Worm (Caenorhabditis elegans) whole organism, L3 larva: ENCODE measurements around the gene nfki-1.
A peak's percentile ranks its signal among the peaks of the same experiment; 100 is the strongest.

Experiments
- R02D3.7 ChIP-seq: fragments of 150-350 bp; optimal IDR thresholded peaks from 2 replicates; lab custom pipeline; 2014; ENCODE audit warnings: missing biosample characterization, missing genetic modification characterization
- ceh-16 ChIP-seq: sonication (generic microtip); optimal IDR thresholded peaks from 2 replicates; lab custom pipeline; 2017; ENCODE audit warnings: missing biosample characterization, missing genetic modification characterization
- ceh-9 ChIP-seq: sonication (generic microtip); optimal IDR thresholded peaks from 2 replicates; lab custom pipeline; 2018; ENCODE audit warnings: missing biosample characterization, missing genetic modification characterization
- egl-27 ChIP-seq: sonication (generic microtip); optimal IDR thresholded peaks from 4 replicates; lab custom pipeline; 2017; ENCODE audit warnings: missing biosample characterization, missing genetic modification reagents, missing genetic modification characterization
- egl-5 ChIP-seq: fragments of 150-350 bp; optimal IDR thresholded peaks from 2 replicates; lab custom pipeline; 2017; ENCODE audit warnings: missing biosample characterization, missing genetic modification reagents, missing genetic modification characterization, inconsistent platforms
- elt-1 ChIP-seq: fragments of 150-350 bp; optimal IDR thresholded peaks from 2 replicates; lab custom pipeline; 2014; ENCODE audit warnings: missing biosample characterization, missing genetic modification characterization
- elt-2 ChIP-seq: sonication (generic microtip); optimal IDR thresholded peaks from 2 replicates; lab custom pipeline; 2016; ENCODE audit warnings: missing genetic modification reagents, mild to moderate bottlenecking, missing genetic modification characterization, missing compliant biosample characterization
- elt-3 ChIP-seq, 3 experiments: fragments of 150-350 bp in 1 of 3; sonication (generic microtip) in 2 of 3; optimal IDR thresholded peaks; 2 replicates in 2 of 3; 4 replicates in 1 of 3; lab custom pipeline; 2014 to 2017; ENCODE audit warnings: missing biosample characterization in 3 of 3, missing genetic modification characterization in 3 of 3
- fkh-10 ChIP-seq: sonication (generic microtip); optimal IDR thresholded peaks from 2 replicates; lab custom pipeline; 2017; ENCODE audit warnings: missing biosample characterization, missing genetic modification reagents, missing genetic modification characterization
- fkh-2 ChIP-seq: fragments of 150-350 bp; optimal IDR thresholded peaks from 2 replicates; lab custom pipeline; 2014; ENCODE audit warnings: missing biosample characterization, missing genetic modification reagents, missing genetic modification characterization
- fos-1 ChIP-seq: fragments of 150-350 bp; optimal IDR thresholded peaks from 2 replicates; lab custom pipeline; 2014; ENCODE audit warnings: missing biosample characterization, missing genetic modification characterization
- hmg-11 ChIP-seq: sonication (generic microtip); optimal IDR thresholded peaks from 2 replicates; lab custom pipeline; 2016; ENCODE audit warnings: missing genetic modification characterization, missing compliant biosample characterization
- jun-1 ChIP-seq: fragments of 150-350 bp; optimal IDR thresholded peaks from 2 replicates; lab custom pipeline; 2014; ENCODE audit warnings: missing biosample characterization, missing genetic modification reagents, missing genetic modification characterization
- lin-15B ChIP-seq: fragments of 150-350 bp; optimal IDR thresholded peaks from 2 replicates; lab custom pipeline; 2014; ENCODE audit warnings: missing biosample characterization, missing genetic modification characterization
- lin-39 ChIP-seq: fragments of 150-350 bp; optimal IDR thresholded peaks from 2 replicates; lab custom pipeline; 2018; ENCODE audit warnings: missing biosample characterization, missing genetic modification reagents, missing genetic modification characterization
- mdl-1 ChIP-seq: fragments of 150-350 bp; optimal IDR thresholded peaks from 2 replicates; lab custom pipeline; 2014; ENCODE audit warnings: missing biosample characterization, missing genetic modification characterization
- mml-1 ChIP-seq: fragments of 150-350 bp; sonication (generic microtip); optimal IDR thresholded peaks from 3 replicates; lab custom pipeline; 2014; ENCODE audit warnings: missing biosample characterization, missing genetic modification characterization
- nfya-1 ChIP-seq: sonication (generic microtip); optimal IDR thresholded peaks from 2 replicates; lab custom pipeline; 2017; ENCODE audit warnings: missing genetic modification characterization, mild to moderate bottlenecking, missing compliant biosample characterization, antibody characterized with exemption, moderate library complexity; ENCODE audit not compliant: insufficient read depth
- nhr-11 ChIP-seq: fragments of 150-350 bp; optimal IDR thresholded peaks from 2 replicates; lab custom pipeline; 2014; ENCODE audit warnings: missing biosample characterization, missing genetic modification characterization
- nhr-12 ChIP-seq: fragments of 150-350 bp; optimal IDR thresholded peaks from 2 replicates; lab custom pipeline; 2014; ENCODE audit warnings: missing biosample characterization, missing genetic modification characterization
- nhr-23 ChIP-seq: fragments of 150-350 bp; optimal IDR thresholded peaks from 2 replicates; lab custom pipeline; 2014; ENCODE audit warnings: missing biosample characterization, missing genetic modification reagents, missing genetic modification characterization
- nhr-237 ChIP-seq: fragments of 150-350 bp; optimal IDR thresholded peaks from 2 replicates; lab custom pipeline; 2014; ENCODE audit warnings: missing biosample characterization, missing genetic modification characterization
- nhr-25 ChIP-seq: sonication (generic microtip); optimal IDR thresholded peaks from 2 replicates; lab custom pipeline; 2017; ENCODE audit warnings: missing biosample characterization, missing genetic modification characterization
- nhr-28 ChIP-seq: fragments of 150-350 bp; optimal IDR thresholded peaks from 2 replicates; lab custom pipeline; 2014; ENCODE audit warnings: missing biosample characterization, missing genetic modification characterization
- nhr-43 ChIP-seq: sonication (generic microtip); optimal IDR thresholded peaks from 2 replicates; lab custom pipeline; 2016; ENCODE audit warnings: mild to moderate bottlenecking, missing genetic modification characterization, missing compliant biosample characterization; ENCODE audit not compliant: poor library complexity, severe bottlenecking
- nhr-67 ChIP-seq: fragments of 150-350 bp; optimal IDR thresholded peaks from 2 replicates; lab custom pipeline; 2014; ENCODE audit warnings: missing biosample characterization, missing genetic modification characterization
- nhr-76 ChIP-seq: fragments of 150-350 bp; sonication (generic microtip); optimal IDR thresholded peaks from 5 replicates; lab custom pipeline; 2014; ENCODE audit warnings: missing biosample characterization, missing genetic modification characterization
- nhr-77 ChIP-seq: fragments of 150-350 bp; optimal IDR thresholded peaks from 2 replicates; lab custom pipeline; 2014; ENCODE audit warnings: missing biosample characterization, missing genetic modification characterization
- pha-4 ChIP-seq: fragments of 150-350 bp; optimal IDR thresholded peaks from 2 replicates; lab custom pipeline; 2014; ENCODE audit warnings: missing biosample characterization, missing genetic modification reagents, missing genetic modification characterization
- sea-2 ChIP-seq: fragments of 150-350 bp; sonication (generic microtip); optimal IDR thresholded peaks from 4 replicates; lab custom pipeline; 2014; ENCODE audit warnings: missing biosample characterization, missing genetic modification reagents, missing genetic modification characterization
- skn-1 ChIP-seq: fragments of 150-350 bp; optimal IDR thresholded peaks from 2 replicates; lab custom pipeline; 2014; ENCODE audit warnings: missing biosample characterization, missing genetic modification characterization
- snpc-4 ChIP-seq: fragments of 150-350 bp; optimal IDR thresholded peaks from 2 replicates; lab custom pipeline; 2014; ENCODE audit warnings: missing biosample characterization, missing genetic modification characterization
- tbx-2 ChIP-seq: sonication (generic microtip); optimal IDR thresholded peaks from 2 replicates; lab custom pipeline; 2016; ENCODE audit warnings: mild to moderate bottlenecking, missing genetic modification characterization, missing compliant biosample characterization
- unc-62 ChIP-seq: fragments of 150-350 bp; sonication (generic microtip); optimal IDR thresholded peaks from 4 replicates; lab custom pipeline; 2014; ENCODE audit warnings: missing biosample characterization, missing genetic modification reagents, missing genetic modification characterization
- ztf-11 ChIP-seq: fragments of 150-350 bp; optimal IDR thresholded peaks from 2 replicates; lab custom pipeline; 2014; ENCODE audit warnings: missing biosample characterization, missing genetic modification characterization
- ztf-4 ChIP-seq: fragments of 150-350 bp; optimal IDR thresholded peaks from 2 replicates; lab custom pipeline; 2014; ENCODE audit warnings: missing biosample characterization, missing genetic modification characterization

Gene nfki-1

ce11 chrX:15327238-15327637, 27.8 kb upstream of the nfki-1 start:
- TF ChIP-seq nhr-25 (tag; lab: Kevin White, UChicago) (peak; percentile 72), nhr-23 (peak; percentile 34), ceh-9 (tag; lab: Kevin White, UChicago) (no peak), elt-3 (tag; optimal IDR thresholded peaks at IDR 0.05; lab: Kevin White, UChicago) (peak in 1 of 3 experiments; percentile 18), mml-1 (tag; lab: Kevin White, UChicago) (no peak), nfya-1 (tag; lab: Kevin White, UChicago) (peak; percentile 6), lin-15B (tag; lab: Kevin White, UChicago) (no peak), nhr-43 (tag; lab: Kevin White, UChicago) (peak; percentile 15), elt-1 (tag; lab: Kevin White, UChicago) (peak; percentile 92), unc-62 (peak; percentile 22)

ce11 chrX:15328343-15328742, 26.7 kb upstream of the nfki-1 start:
- TF ChIP-seq snpc-4 (tag; lab: Kevin White, UChicago) (no peak), nfya-1 (tag; lab: Kevin White, UChicago) (no peak), elt-2 (tag; lab: Kevin White, UChicago) (no peak), fkh-10 (no peak), nhr-77 (tag; lab: Kevin White, UChicago) (no peak), ztf-4 (tag; lab: Kevin White, UChicago) (no peak), egl-27 (no peak), nhr-11 (tag; lab: Kevin White, UChicago) (no peak)

- no peak for TF ChIP-seq fos-1 (tag; lab: Kevin White, UChicago)
- TF ChIP-seq hmg-11 (tag; lab: Kevin White, UChicago): no peak
- no peak for TF ChIP-seq mdl-1 (tag; lab: Kevin White, UChicago)
- no peak for TF ChIP-seq lin-15B (tag; lab: Kevin White, UChicago)
- no peak for TF ChIP-seq tbx-2 (tag; lab: Kevin White, UChicago)
- no peak for TF ChIP-seq jun-1
- no peak for TF ChIP-seq sea-2 (GFP tag; lab: Kevin White, UChicago)
- no peak for TF ChIP-seq nhr-77 (tag; lab: Kevin White, UChicago)
- no peak for TF ChIP-seq ceh-16 (tag; lab: Kevin White, UChicago)
- no peak for TF ChIP-seq skn-1 (tag; lab: Kevin White, UChicago)
- TF ChIP-seq nhr-12 (tag; lab: Kevin White, UChicago): no peak
- TF ChIP-seq ztf-11 (tag; lab: Kevin White, UChicago): no peak
- TF ChIP-seq fkh-10: no peak
These were observed 24.4 kb upstream of the nfki-1 start, which contains the start of gene Y15E3A.4 for ce11 chrX:15330664-15331063. Gene Y15E3A.4, plus strand, starts transcription at chrX:15330964.

ce11 chrX:15334897-15335296, 20.1 kb upstream of the nfki-1 start:
- TF ChIP-seq nhr-76 (tag; lab: Kevin White, UChicago) (no peak), pha-4 (tag; lab: Kevin White, UChicago) (peak; percentile 99)

- TF ChIP-seq nhr-11 (tag; lab: Kevin White, UChicago) (no peak), R02D3.7 (tag; lab: Kevin White, UChicago) (no peak), fkh-2 (tag; lab: Kevin White, UChicago) (no peak), nhr-43 (tag; lab: Kevin White, UChicago) (no peak), ceh-16 (tag; lab: Kevin White, UChicago) (no peak), egl-27 (no peak), skn-1 (tag; lab: Kevin White, UChicago) (no peak), egl-5 (tag; lab: Kevin White, UChicago) (no peak), nhr-25 (tag; lab: Kevin White, UChicago) (no peak), nhr-28 (tag; lab: Kevin White, UChicago) (no peak), nhr-23 (no peak), lin-39 (tag; lab: Kevin White, UChicago) (no peak), jun-1 (no peak), nfya-1 (tag; lab: Kevin White, UChicago) (no peak), nhr-67 (tag; lab: Kevin White, UChicago) (no peak), elt-1 (tag; lab: Kevin White, UChicago) (no peak), nhr-237 (tag; lab: Kevin White, UChicago) (no peak), nhr-77 (tag; lab: Kevin White, UChicago) (no peak)
These were observed 19.4 kb upstream of the nfki-1 start for ce11 chrX:15335636-15336035.
